Worm (Caenorhabditis elegans): Measurements from ENCODE around the gene mig-39.

- no peak for TF ChIP-seq lim-6 (tag; optimal IDR thresholded peaks at IDR 0.05)
- no peak for TF ChIP-seq ceh-31 (tag; optimal IDR thresholded peaks at IDR 0.05)
- no peak for TF ChIP-seq dmd-4 (tag; optimal IDR thresholded peaks at IDR 0.05; ENCODE audit: borderline replicate concordance)
- no peak for TF ChIP-seq K09A11.1 (tag; optimal IDR thresholded peaks at IDR 0.05; ENCODE audit: insufficient read depth)
- no peak for TF ChIP-seq pros-1 (tag; optimal IDR thresholded peaks at IDR 0.05)
- TF ChIP-seq pha-2 (tag; optimal IDR thresholded peaks at IDR 0.05), result no peak
- TF ChIP-seq hlh-8 (tag; optimal IDR thresholded peaks at IDR 0.05), result no peak
- no peak for TF ChIP-seq sox-4 (tag; optimal IDR thresholded peaks at IDR 0.05)
- TF ChIP-seq sox-2 (GFP tag; IDR thresholded peaks at IDR 0.05), result no peak
- no peak for TF ChIP-seq ama-1 (optimal IDR thresholded peaks at IDR 0.05)
Measured at ce11 chrIII:8444433-8445090, 22.3 kb upstream of the mig-39 start.

All from whole organism, late embryonic.